Worm (Caenorhabditis elegans): Measurements from ENCODE around the gene B0393.7.

- TF ChIP-seq ama-1 (optimal IDR thresholded peaks at IDR 0.05) (no peak), ceh-48 (tag; optimal IDR thresholded peaks at IDR 0.05) (no peak), fkh-10 (GFP tag; optimal IDR thresholded peaks at IDR 0.05) (no peak), fkh-6 (tag; optimal IDR thresholded peaks at IDR 0.05) (no peak)
Measured at ce11 chrIII:4806345-4806744, 28.4 kb upstream of the B0393.7 start.

All from whole organism, late embryonic.